Fruit fly (Drosophila melanogaster) whole organism, prepupa: ENCODE data around the gene Gk1.

ENCODE experiments used
- CG10669 ChIP-seq: fragments of 200-800 bp; sonication (Bioruptor generic); optimal IDR thresholded peaks from 3 replicates; lab custom pipeline; 2018; ENCODE audit warnings: missing biosample characterization, mild to moderate bottlenecking, missing genetic modification characterization, moderate library complexity
- Gug ChIP-seq: fragments of 200-800 bp; sonication (Bioruptor generic); IDR thresholded peaks from 2 replicates; pipeline ENCODE4 v1.3.6; 2022; ENCODE audit warnings: missing biosample characterization, missing genetic modification characterization
- Hr39 ChIP-seq: fragments of 200-800 bp; sonication (Bioruptor generic); optimal IDR thresholded peaks from 2 replicates; lab custom pipeline; 2016; ENCODE audit warnings: missing biosample characterization, missing genetic modification characterization
- Sox102F ChIP-seq: fragments of 200-800 bp; sonication (Bioruptor generic); optimal IDR thresholded peaks from 2 replicates; lab custom pipeline; 2016; ENCODE audit warnings: missing biosample characterization, mild to moderate bottlenecking, missing genetic modification characterization
- fd59A ChIP-seq: fragments of 200-800 bp; sonication (Bioruptor generic); optimal IDR thresholded peaks from 2 replicates; lab custom pipeline; 2017; ENCODE audit warnings: missing biosample characterization, mild to moderate bottlenecking, missing genetic modification characterization, missing genetic modification reagents

DNA sequence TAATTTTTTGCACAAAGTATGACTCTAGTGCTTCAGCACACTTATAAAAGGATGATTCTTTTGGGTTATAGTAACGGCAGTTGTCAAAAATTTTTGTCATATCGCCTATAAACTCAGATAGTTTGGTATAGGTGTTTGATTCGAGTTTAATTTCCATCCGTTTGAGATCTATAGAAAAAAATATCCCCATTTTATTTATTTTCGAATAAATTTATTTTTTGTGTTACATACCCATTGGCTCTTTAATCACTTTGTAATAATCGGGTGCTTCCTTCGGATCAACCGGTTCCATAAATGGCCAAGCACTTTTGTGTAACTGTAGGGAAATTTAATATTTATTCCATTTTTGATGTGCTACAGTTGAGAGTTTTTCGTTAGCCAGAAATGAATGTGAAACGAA is 28.7 kb upstream of the Gk1 start:
- no peak for TF ChIP-seq Gug (GFP tag; lab: Robert Waterston, UW)
- no peak for TF ChIP-seq Sox102F (GFP tag; lab: Kevin White, UChicago)
- no peak for TF ChIP-seq CG10669
- TF ChIP-seq Hr39 = no peak
- TF ChIP-seq fd59A (GFP tag; lab: Kevin White, UChicago) = no peak
